Worm (Caenorhabditis elegans): ENCODE results near the gene C01B10.44.
"Not testable (repeated sequence)": the region's sequence is repeated elsewhere in the genome, so short reads cannot be mapped to it uniquely, and the experiment has no call there.

C01B10.44 gene

ce11 chrIV:6590029-6590428 is 33.5 kb upstream of the C01B10.44 start, which contains the start of the genes lec-11 and irld-7:
Gene lec-11 (minus strand): TSS chrIV:6590154.
Gene irld-7 (plus strand): TSS chrIV:6590360.
- TF ChIP-seq T22C8.4 (GFP tag; IDR thresholded peaks at IDR 0.05) (no peak), klf-2 (GFP tag; conservative IDR thresholded peaks at IDR 0.05) (no peak), ref-1 (GFP tag; conservative IDR thresholded peaks at IDR 0.05) (no peak), med-1 (GFP tag; optimal IDR thresholded peaks at IDR 0.05; ENCODE audit: insufficient read depth) (no peak), flt-1 (GFP tag; IDR thresholded peaks at IDR 0.05) (no peak), cog-1 (tag; optimal IDR thresholded peaks at IDR 0.05) (no peak), tab-1 (GFP tag; IDR thresholded peaks at IDR 0.05) (no peak), ztf-29 (GFP tag; IDR thresholded peaks at IDR 0.05) (no peak), ztf-23 (GFP tag; IDR thresholded peaks at IDR 0.05) (no peak)

ce11 chrIV:6591010-6591746 is 32.3 kb upstream of the C01B10.44 start, which contains the start of the genes nspb-1 and nspb-2:
Gene nspb-1 (minus strand): TSS chrIV:6591110.
Gene nspb-2 (plus strand): TSS chrIV:6591696.
- TF ChIP-seq tab-1 (GFP tag; IDR thresholded peaks at IDR 0.05); med-1 (GFP tag; optimal IDR thresholded peaks at IDR 0.05; ENCODE audit: insufficient read depth); klf-2 (GFP tag; conservative IDR thresholded peaks at IDR 0.05): not testable (repeated sequence)

ce11 chrIV:6594871-6595270 is 28.6 kb upstream of the C01B10.44 start, which contains the start of gene nspb-3:
Gene nspb-3 (minus strand): TSS chrIV:6594971.
- not testable (repeated sequence) for TF ChIP-seq ztf-29 (GFP tag; IDR thresholded peaks at IDR 0.05); med-1 (GFP tag; optimal IDR thresholded peaks at IDR 0.05; ENCODE audit: insufficient read depth); klf-2 (GFP tag; conservative IDR thresholded peaks at IDR 0.05)

- TF ChIP-seq flt-1 (GFP tag; IDR thresholded peaks at IDR 0.05) (no peak), ztf-29 (GFP tag; IDR thresholded peaks at IDR 0.05) (no peak), ref-1 (GFP tag; conservative IDR thresholded peaks at IDR 0.05) (no peak)
Observed at ce11 chrIV:6595912-6596311, 27.6 kb upstream of the C01B10.44 start, which contains the start of gene F38A5.22. Gene F38A5.22 (minus strand): TSS chrIV:6595940.

- TF ChIP-seq ref-1 (GFP tag; conservative IDR thresholded peaks at IDR 0.05) (no peak), ztf-23 (GFP tag; IDR thresholded peaks at IDR 0.05) (no peak)
Observed at ce11 chrIV:6597298-6597697, 26.2 kb upstream of the C01B10.44 start, which contains the start of gene F38A5.6. Gene F38A5.6 (minus strand): TSS chrIV:6597398.

DNA sequence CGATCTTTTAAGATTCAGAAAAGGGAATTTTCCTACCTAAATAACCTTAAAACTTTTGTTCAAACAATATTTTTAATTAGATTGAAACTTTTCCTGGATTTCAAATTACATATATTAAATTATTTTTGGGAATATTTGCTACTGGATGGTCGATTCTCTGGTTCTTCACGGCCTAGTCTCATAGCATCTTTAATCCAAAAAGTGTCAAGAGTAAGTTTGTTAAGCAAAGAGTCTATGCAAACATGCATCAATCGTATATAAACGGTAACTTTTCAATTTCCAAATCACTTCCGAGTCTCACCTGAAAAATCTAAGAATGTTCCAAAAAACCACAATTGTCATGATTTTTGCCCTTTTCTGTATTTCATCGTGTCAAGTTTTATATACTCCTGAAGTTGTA is 25.6 kb upstream of the C01B10.44 start, which contains the start of gene nspb-4:
Gene nspb-4 (plus strand): TSS at position 301 of the 400 bp plus-strand sequence.
- TF ChIP-seq tab-1 (GFP tag; IDR thresholded peaks at IDR 0.05); med-1 (GFP tag; optimal IDR thresholded peaks at IDR 0.05; ENCODE audit: insufficient read depth); ztf-29 (GFP tag; IDR thresholded peaks at IDR 0.05): not testable (repeated sequence)

DNA sequence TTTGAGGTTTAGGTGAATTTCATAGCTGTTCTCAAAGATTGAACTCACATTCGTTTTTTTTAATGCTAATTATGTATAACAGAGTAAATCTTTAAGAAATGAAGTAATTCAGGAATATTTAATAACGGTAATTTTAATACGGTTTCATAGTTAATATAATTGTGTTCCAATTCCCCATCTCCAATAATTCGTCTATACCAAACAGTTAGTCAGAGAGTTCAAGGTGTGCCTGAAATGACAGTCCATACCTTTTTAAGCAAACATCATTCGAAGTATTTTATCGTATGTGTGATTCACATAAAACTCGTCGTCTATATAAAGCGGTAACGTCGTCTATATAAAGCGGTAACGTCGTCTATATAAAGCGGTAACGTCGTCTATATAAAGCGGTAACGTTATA is 24.8 kb upstream of the C01B10.44 start, which contains the start of gene nspb-5:
Gene nspb-5 (plus strand): TSS at position 301 of the 400 bp plus-strand sequence.
- not testable (repeated sequence) for TF ChIP-seq flt-1 (GFP tag; IDR thresholded peaks at IDR 0.05); klf-2 (GFP tag; conservative IDR thresholded peaks at IDR 0.05); ref-1 (GFP tag; conservative IDR thresholded peaks at IDR 0.05)

ce11 chrIV:6599447-6599846 is 24.0 kb upstream of the C01B10.44 start, which contains the start of gene F38A5.8:
Gene F38A5.8 (plus strand): TSS chrIV:6599747.
- TF ChIP-seq T22C8.4 (GFP tag; IDR thresholded peaks at IDR 0.05) = no peak
- TF ChIP-seq flt-1 (GFP tag; IDR thresholded peaks at IDR 0.05) = no peak
- no peak for TF ChIP-seq med-1 (GFP tag; optimal IDR thresholded peaks at IDR 0.05; ENCODE audit: insufficient read depth)
- TF ChIP-seq tab-1 (GFP tag; IDR thresholded peaks at IDR 0.05) = no peak
- no peak for TF ChIP-seq cog-1 (tag; optimal IDR thresholded peaks at IDR 0.05)
- TF ChIP-seq ztf-23 (GFP tag; IDR thresholded peaks at IDR 0.05) = no peak
- no peak for TF ChIP-seq ref-1 (GFP tag; conservative IDR thresholded peaks at IDR 0.05)

DNA sequence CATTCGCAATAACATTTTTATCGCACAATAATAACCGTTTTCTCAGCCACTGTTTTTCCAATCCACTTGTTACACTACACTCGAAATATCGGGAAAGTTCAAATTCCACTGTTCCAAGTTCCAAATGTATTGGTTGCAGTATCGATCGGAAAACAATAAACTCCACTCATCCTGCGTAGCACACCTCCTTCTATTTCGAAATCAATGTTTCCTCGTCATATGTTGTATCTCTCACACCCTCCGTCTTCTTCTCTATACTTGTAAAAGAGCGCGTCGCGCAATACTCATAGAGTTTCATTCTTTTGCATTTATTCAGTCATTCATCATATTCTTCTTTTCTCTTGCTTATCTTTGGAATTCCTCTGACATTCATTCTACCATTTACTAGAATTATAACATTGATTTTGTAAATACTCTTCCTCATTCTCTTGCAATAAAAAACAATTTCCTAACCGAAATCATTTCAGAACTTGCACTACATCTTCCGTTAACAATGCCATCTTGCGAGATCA is 22.2 kb upstream of the C01B10.44 start, which contains the start of gene sup-36:
Gene sup-36 (plus strand): TSS at position 462 of the 512 bp plus-strand sequence.
- no peak for TF ChIP-seq ref-1 (GFP tag; conservative IDR thresholded peaks at IDR 0.05)
- peak; percentile 49 for TF ChIP-seq T22C8.4 (GFP tag; IDR thresholded peaks at IDR 0.05)

DNA sequence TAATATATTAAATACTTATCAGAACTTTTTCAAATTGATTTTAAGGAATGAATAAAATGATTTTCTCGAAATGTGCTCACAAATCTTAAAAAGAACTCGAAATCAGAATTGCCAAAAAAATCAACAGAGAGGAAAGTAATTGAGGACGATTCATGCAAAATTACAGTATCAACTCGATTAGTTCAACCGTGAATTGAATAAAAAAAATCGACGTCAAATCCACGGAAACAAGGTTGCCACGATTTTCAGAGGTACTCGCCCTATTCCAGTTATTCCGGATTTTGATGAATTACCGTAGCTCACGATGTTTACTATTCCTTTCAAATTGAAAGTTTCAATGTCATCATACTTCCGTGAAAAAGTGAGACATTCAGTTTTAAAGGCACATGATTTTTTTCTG is 21.1 kb upstream of the C01B10.44 start, which contains the start of gene F15B10.3:
Gene F15B10.3 (plus strand): TSS at position 301 of the 400 bp plus-strand sequence.
- TF ChIP-seq tab-1 (GFP tag; IDR thresholded peaks at IDR 0.05) (no peak), med-1 (GFP tag; optimal IDR thresholded peaks at IDR 0.05; ENCODE audit: insufficient read depth) (no peak), ref-1 (GFP tag; conservative IDR thresholded peaks at IDR 0.05) (no peak), ztf-29 (GFP tag; IDR thresholded peaks at IDR 0.05) (no peak), cog-1 (tag; optimal IDR thresholded peaks at IDR 0.05) (no peak), flt-1 (GFP tag; IDR thresholded peaks at IDR 0.05) (no peak), T22C8.4 (GFP tag; IDR thresholded peaks at IDR 0.05) (no peak), ztf-23 (GFP tag; IDR thresholded peaks at IDR 0.05) (no peak), klf-2 (GFP tag; conservative IDR thresholded peaks at IDR 0.05) (no peak)

Measured in whole organism, midembryonic.